Worm (Caenorhabditis elegans): Measurements from ENCODE around the gene F19B10.6.

F19B10.6 gene

ce11 chrII:3626872-3627271, 36.8 kb downstream of the F19B10.6 start, which contains the start of gene M151.3:
Gene M151.3, plus strand, starts transcription at chrII:3627172.
- no peak for TF ChIP-seq W03F9.2 (tag; optimal IDR thresholded peaks at IDR 0.05)
- TF ChIP-seq dao-5 (tag; optimal IDR thresholded peaks at IDR 0.05) = no peak
- no peak for TF ChIP-seq him-1 (tag; optimal IDR thresholded peaks at IDR 0.05)

ce11 chrII:3622014-3622413, 41.7 kb downstream of the F19B10.6 start, which contains the start of gene M151.7:
Gene M151.7, plus strand, starts transcription at chrII:3622314.
- TF ChIP-seq dao-5 (tag; optimal IDR thresholded peaks at IDR 0.05) (no peak), W03F9.2 (tag; optimal IDR thresholded peaks at IDR 0.05) (no peak), him-1 (tag; optimal IDR thresholded peaks at IDR 0.05) (no peak)

- TF ChIP-seq dao-5 (tag; optimal IDR thresholded peaks at IDR 0.05) (no peak), him-1 (tag; optimal IDR thresholded peaks at IDR 0.05) (no peak), W03F9.2 (tag; optimal IDR thresholded peaks at IDR 0.05) (no peak)
These were observed 42.8 kb downstream of the F19B10.6 start for ce11 chrII:3620862-3621261.

- TF ChIP-seq him-1 (tag; optimal IDR thresholded peaks at IDR 0.05) = no peak
- TF ChIP-seq dao-5 (tag; optimal IDR thresholded peaks at IDR 0.05) = no peak
- no peak for TF ChIP-seq W03F9.2 (tag; optimal IDR thresholded peaks at IDR 0.05)
These were observed 46.2 kb downstream of the F19B10.6 start, which contains the start of gene F40E12.1 for ce11 chrII:3617512-3617911. Gene F40E12.1, plus strand, starts transcription at chrII:3617812.

ce11 chrII:3616615-3617014, 47.1 kb downstream of the F19B10.6 start:
- TF ChIP-seq dao-5 (tag; optimal IDR thresholded peaks at IDR 0.05) = no peak
- no peak for TF ChIP-seq him-1 (tag; optimal IDR thresholded peaks at IDR 0.05)
- no peak for TF ChIP-seq W03F9.2 (tag; optimal IDR thresholded peaks at IDR 0.05)
